Worm (Caenorhabditis elegans) whole organism, L1 larva: ENCODE results near the gene clec-227.

ENCODE experiments used
- C04F5.9 ChIP-seq: sonication (generic microtip); optimal IDR thresholded peaks from 2 replicates; lab custom pipeline; 2016; ENCODE audit warnings: missing genetic modification characterization, missing compliant biosample characterization
- egl-27 ChIP-seq, 2 experiments: fragments of 150-350 bp in 1 of 2; sonication (generic microtip); optimal IDR thresholded peaks; 3 replicates each; lab custom pipeline; 2017 to 2018; ENCODE audit warnings: missing biosample characterization in 2 of 2, missing genetic modification characterization in 2 of 2, missing genetic modification reagents in 2 of 2
- lin-15B ChIP-seq: fragments of 150-350 bp; sonication (generic microtip); optimal IDR thresholded peaks from 3 replicates; lab custom pipeline; 2014; ENCODE audit warnings: missing biosample characterization, missing genetic modification characterization
- nhr-28 ChIP-seq: fragments of 150-350 bp; optimal IDR thresholded peaks from 2 replicates; lab custom pipeline; 2014; ENCODE audit warnings: missing biosample characterization, missing genetic modification characterization
- skn-1 ChIP-seq: fragments of 150-350 bp; optimal IDR thresholded peaks from 2 replicates; lab custom pipeline; 2014; ENCODE audit warnings: missing biosample characterization, missing genetic modification characterization

DNA sequence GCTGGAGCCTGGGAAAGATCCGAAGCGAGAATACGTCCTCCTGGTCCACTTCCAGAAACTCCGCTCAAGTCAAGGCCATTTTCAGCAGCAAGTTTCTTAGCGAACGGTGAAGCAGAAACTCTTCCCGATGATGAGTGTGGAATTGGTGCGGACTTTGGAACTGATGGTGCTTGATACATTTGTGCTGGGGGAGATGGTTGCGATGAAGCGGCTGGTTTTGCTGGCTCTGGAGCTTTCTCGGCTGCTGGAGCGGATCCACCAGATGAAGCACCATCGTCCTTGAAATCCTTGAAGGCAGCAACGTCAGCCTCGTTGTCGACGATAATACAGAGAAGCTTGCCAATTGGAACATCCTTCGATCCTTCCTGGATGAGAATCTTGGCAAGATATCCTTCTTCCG is 25.9 kb upstream of the clec-227 start:
- no peak for TF ChIP-seq egl-27 (tag; optimal IDR thresholded peaks at IDR 0.05; lab: Kevin White, UChicago)
- no peak for TF ChIP-seq lin-15B (tag; lab: Kevin White, UChicago)
- TF ChIP-seq C04F5.9 (tag; lab: Kevin White, UChicago) = no peak
- no peak for TF ChIP-seq nhr-28 (tag; lab: Kevin White, UChicago)
- TF ChIP-seq skn-1 (tag; lab: Kevin White, UChicago) = no peak
